Fruit fly (Drosophila melanogaster): Measurements from ENCODE around the gene CG14563.

CG14563 gene

dm6 chr3L:21824725-21825353, 17.3 kb downstream of the CG14563 start, which contains the start of gene eIF2A (continued):
- TF ChIP-seq lab (GFP tag; optimal IDR thresholded peaks at IDR 0.05) (no peak), CG34224 (GFP tag; IDR thresholded peaks at IDR 0.05; ENCODE audit: partially characterized antibody) (peak; percentile 88), CG6683 (GFP tag; optimal IDR thresholded peaks at IDR 0.05) (no peak), chm (GFP tag; IDR thresholded peaks at IDR 0.05) (peak; percentile 65; the same call in 1 of the 2 replicates), CG2678 (tag; optimal IDR thresholded peaks at IDR 0.05) (no peak), Aef1 (GFP tag; IDR thresholded peaks at IDR 0.05) (peak; percentile 87), Dip3 (GFP tag; optimal IDR thresholded peaks at IDR 0.05) (peak; percentile 44), CG13894 (tag; optimal IDR thresholded peaks at IDR 0.05) (peak; percentile 80), CG10267 (tag; optimal IDR thresholded peaks at IDR 0.05) (peak; percentile 100), cad (GFP tag; optimal IDR thresholded peaks at IDR 0.05) (no peak), az2 (GFP tag; optimal IDR thresholded peaks at IDR 0.05) (peak; percentile 33), CG7271 (tag; optimal IDR thresholded peaks at IDR 0.05) (no peak), ham (GFP tag; IDR thresholded peaks at IDR 0.05) (no peak), CG32767 (GFP tag; IDR thresholded peaks at IDR 0.05) (no peak), org-1 (GFP tag; optimal IDR thresholded peaks at IDR 0.05) (peak; percentile 8), CG13775 (GFP tag; optimal IDR thresholded peaks at IDR 0.05) (peak; percentile 27), CG11723 (GFP tag; optimal IDR thresholded peaks at IDR 0.05) (peak; percentile 11), CG31441 (GFP tag; IDR thresholded peaks at IDR 0.05) (peak; percentile 24; the same call in 1 of the 2 replicates), CG13287 (GFP tag; IDR thresholded peaks at IDR 0.05; ENCODE audit: partially characterized antibody) (peak; percentile 90), Kr (GFP tag; optimal IDR thresholded peaks at IDR 0.05) (no peak), bbx (GFP tag; IDR thresholded peaks at IDR 0.05; ENCODE audit: partially characterized antibody) (peak; percentile 88), CG11504 (tag; optimal IDR thresholded peaks at IDR 0.05) (no peak), Sry-δ (GFP tag; optimal IDR thresholded peaks at IDR 0.05) (peak; percentile 78), Dll (GFP tag; IDR thresholded peaks at IDR 0.05; ENCODE audit: partially characterized antibody) (peak; percentile 76)

DNA sequence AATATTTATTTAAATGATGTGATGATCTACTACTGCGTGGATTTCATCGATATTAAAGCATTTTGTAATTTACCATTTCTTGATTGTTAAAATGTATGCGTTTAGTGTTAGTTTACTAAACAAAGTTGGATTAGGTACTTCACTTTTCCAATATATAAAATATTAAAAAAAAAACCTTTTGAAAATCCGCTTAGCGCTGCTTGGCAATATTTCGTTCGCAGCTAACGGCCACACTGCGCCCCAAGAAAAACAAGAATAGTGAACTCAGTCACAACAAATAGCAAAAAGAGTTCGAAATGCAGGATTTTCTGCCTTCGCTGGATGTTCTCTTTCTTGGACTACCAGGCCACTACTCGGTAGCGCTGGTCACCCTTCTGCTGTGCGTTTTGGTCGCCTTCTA, 18.9 kb downstream of the CG14563 start, which contains the start of gene CG7407:
Gene CG7407, plus strand, starts transcription at position 226 of the 400 bp plus-strand sequence.
- no peak for TF ChIP-seq Dll (GFP tag; IDR thresholded peaks at IDR 0.05; ENCODE audit: partially characterized antibody)
- peak; percentile 0 for TF ChIP-seq Lhr (GFP tag; optimal IDR thresholded peaks at IDR 0.05)
- peak; percentile 44 for TF ChIP-seq ftz-f1 (GFP tag; optimal IDR thresholded peaks at IDR 0.05)
- no peak for TF ChIP-seq amos (GFP tag; IDR thresholded peaks at IDR 0.05; ENCODE audit: partially characterized antibody)
- TF ChIP-seq pros (GFP tag; optimal IDR thresholded peaks at IDR 0.05) = no peak
- peak; percentile 59 for TF ChIP-seq MBD-R2 (GFP tag; IDR thresholded peaks at IDR 0.05)
- no peak for TF ChIP-seq cg (GFP tag; optimal IDR thresholded peaks at IDR 0.05)
- TF ChIP-seq CG17912 (GFP tag; optimal IDR thresholded peaks at IDR 0.05) = no peak
- TF ChIP-seq aop (GFP tag; IDR thresholded peaks at IDR 0.05) = no peak
- peak; percentile 32 for TF ChIP-seq pzg (GFP tag; optimal IDR thresholded peaks at IDR 0.05)
- TF ChIP-seq psq (GFP tag; optimal IDR thresholded peaks at IDR 0.05) = no peak
- no peak for TF ChIP-seq CG12104 (GFP tag; optimal IDR thresholded peaks at IDR 0.05)
- TF ChIP-seq CG31365 (tag; optimal IDR thresholded peaks at IDR 0.05) = no peak
- no peak for TF ChIP-seq scrt (GFP tag; optimal IDR thresholded peaks at IDR 0.05)
- peak; percentile 46 for TF ChIP-seq CG2116 (GFP tag; optimal IDR thresholded peaks at IDR 0.05)
- no peak for TF ChIP-seq PHDP (tag; optimal IDR thresholded peaks at IDR 0.05)
- TF ChIP-seq Aef1 (GFP tag; IDR thresholded peaks at IDR 0.05) = no peak
- no peak for TF ChIP-seq Stat92E (GFP tag; optimal IDR thresholded peaks at IDR 0.05)
- TF ChIP-seq caup (GFP tag; optimal IDR thresholded peaks at IDR 0.05; ENCODE audit: severe bottlenecking) = no peak
- no peak for TF ChIP-seq CG11456 (GFP tag; IDR thresholded peaks at IDR 0.05)
- TF ChIP-seq CG18764 (GFP tag; optimal IDR thresholded peaks at IDR 0.05) = no peak
- no peak for TF ChIP-seq CG4820 (GFP tag; optimal IDR thresholded peaks at IDR 0.05)
- no peak for TF ChIP-seq CG2120 (GFP tag; optimal IDR thresholded peaks at IDR 0.05)
- TF ChIP-seq CG1832 (GFP tag; optimal IDR thresholded peaks at IDR 0.05) = no peak
- TF ChIP-seq MESR4 (GFP tag; optimal IDR thresholded peaks at IDR 0.05) = peak; percentile 69
- no peak for TF ChIP-seq CG6683 (GFP tag; optimal IDR thresholded peaks at IDR 0.05)
- peak; percentile 19 for TF ChIP-seq lbe (GFP tag; optimal IDR thresholded peaks at IDR 0.05)

Data from whole organism, embryonic.